Fruit fly (Drosophila melanogaster): ENCODE data around the gene CG9692.

The CG9692 gene

DNA sequence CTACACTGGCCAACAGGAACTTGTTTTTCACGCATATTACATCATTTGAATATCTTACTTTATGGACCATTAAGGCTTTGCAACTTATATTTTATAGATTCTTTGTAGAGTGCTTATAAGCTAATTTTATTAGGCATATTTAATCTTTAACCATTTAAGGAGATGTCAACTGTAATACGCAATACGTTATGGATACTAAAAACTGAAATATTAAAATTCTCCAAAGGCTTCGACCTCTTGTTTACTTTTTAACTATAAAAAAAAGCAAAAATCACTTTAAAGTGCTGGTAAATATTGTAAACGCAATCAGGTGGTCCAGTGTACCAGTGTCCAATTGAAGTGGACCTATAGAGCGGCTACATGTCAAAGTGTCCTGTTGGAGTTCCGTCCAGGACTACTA, 47.8 kb upstream of the CG9692 start (continued):
- TF ChIP-seq CG3726 (GFP tag; IDR thresholded peaks at IDR 0.05) (no peak), gcm (GFP tag; optimal IDR thresholded peaks at IDR 0.05) (no peak), CG11398 (GFP tag; optimal IDR thresholded peaks at IDR 0.05) (no peak), sug (tag; optimal IDR thresholded peaks at IDR 0.05) (no peak), NFAT (GFP tag; IDR thresholded peaks at IDR 0.05) (no peak), CG1603 (tag; optimal IDR thresholded peaks at IDR 0.05) (no peak), dati (GFP tag; IDR thresholded peaks at IDR 0.05) (no peak), CG8281 (tag; optimal IDR thresholded peaks at IDR 0.05) (no peak), CG42726 (GFP tag; IDR thresholded peaks at IDR 0.05; ENCODE audit: partially characterized antibody) (no peak), Tbp (GFP tag; optimal IDR thresholded peaks at IDR 0.05) (no peak), insv (GFP tag; optimal IDR thresholded peaks at IDR 0.05) (no peak), Hsf (GFP tag; optimal IDR thresholded peaks at IDR 0.05) (peak; percentile 17), Vsx1 (GFP tag; optimal IDR thresholded peaks at IDR 0.05) (no peak), zfh2 (GFP tag; optimal IDR thresholded peaks at IDR 0.05) (no peak), CrebB (tag; optimal IDR thresholded peaks at IDR 0.05) (no peak), dysf (GFP tag; IDR thresholded peaks at IDR 0.05) (peak; percentile 43; the same call in 1 of the 3 replicates), HLH4C (GFP tag; IDR thresholded peaks at IDR 0.05; ENCODE audit: partially characterized antibody) (no peak), CG6683 (GFP tag; optimal IDR thresholded peaks at IDR 0.05) (no peak), otp (GFP tag; IDR thresholded peaks at IDR 0.05) (no peak), nau (GFP tag; optimal IDR thresholded peaks at IDR 0.05) (peak; percentile 50), E2f2 (GFP tag; IDR thresholded peaks at IDR 0.05) (no peak), run (tag; optimal IDR thresholded peaks at IDR 0.05) (no peak), CG6175 (GFP tag; IDR thresholded peaks at IDR 0.05) (no peak), H2.0 (GFP tag; IDR thresholded peaks at IDR 0.05) (no peak), CG12219 (GFP tag; optimal IDR thresholded peaks at IDR 0.05) (no peak), CG13296 (GFP tag; optimal IDR thresholded peaks at IDR 0.05) (peak; percentile 31), bbx (GFP tag; IDR thresholded peaks at IDR 0.05; ENCODE audit: partially characterized antibody) (no peak), CG10543 (GFP tag; optimal IDR thresholded peaks at IDR 0.05) (peak; percentile 30), H15 (GFP tag; IDR thresholded peaks at IDR 0.05) (no peak), CG6689 (GFP tag; IDR thresholded peaks at IDR 0.05) (peak; percentile 49; the same call in 1 of the 2 replicates), Hr51 (GFP tag; optimal IDR thresholded peaks at IDR 0.05) (peak in 1 of 2 experiments; percentile 50), Sox100B (GFP tag; optimal IDR thresholded peaks at IDR 0.05) (peak; percentile 47), CG7745 (tag; optimal IDR thresholded peaks at IDR 0.05) (no peak), CG10565 (GFP tag; optimal IDR thresholded peaks at IDR 0.05) (no peak), CG9437 (GFP tag; optimal IDR thresholded peaks at IDR 0.05) (peak; percentile 9), CG13624 (GFP tag; optimal IDR thresholded peaks at IDR 0.05) (no peak), CG6854 (GFP tag; optimal IDR thresholded peaks at IDR 0.05) (no peak), Sry-δ (GFP tag; optimal IDR thresholded peaks at IDR 0.05) (no peak), onecut (GFP tag; IDR thresholded peaks at IDR 0.05) (no peak), CG7839 (tag; optimal IDR thresholded peaks at IDR 0.05) (peak; percentile 44), mam (GFP tag; optimal IDR thresholded peaks at IDR 0.05) (peak; percentile 8), fd102C (GFP tag; optimal IDR thresholded peaks at IDR 0.05) (no peak), trh (GFP tag; optimal IDR thresholded peaks at IDR 0.05) (no peak), toy (GFP tag; IDR thresholded peaks at IDR 0.05) (no peak), Nf-YA (GFP tag; IDR thresholded peaks at IDR 0.05) (no peak), CG1602 (GFP tag; optimal IDR thresholded peaks at IDR 0.05) (no peak), Ada2b (GFP tag; IDR thresholded peaks at IDR 0.05) (no peak), ara (GFP tag; IDR thresholded peaks at IDR 0.05) (no peak), CG4854 (GFP tag; optimal IDR thresholded peaks at IDR 0.05) (no peak), CG8765 (GFP tag; IDR thresholded peaks at IDR 0.05) (no peak), pfk (GFP tag; optimal IDR thresholded peaks at IDR 0.05) (no peak)

Data from whole organism, embryonic.